Worm (Caenorhabditis elegans): ENCODE results near the gene mdt-27.

The mdt-27 gene

DNA sequence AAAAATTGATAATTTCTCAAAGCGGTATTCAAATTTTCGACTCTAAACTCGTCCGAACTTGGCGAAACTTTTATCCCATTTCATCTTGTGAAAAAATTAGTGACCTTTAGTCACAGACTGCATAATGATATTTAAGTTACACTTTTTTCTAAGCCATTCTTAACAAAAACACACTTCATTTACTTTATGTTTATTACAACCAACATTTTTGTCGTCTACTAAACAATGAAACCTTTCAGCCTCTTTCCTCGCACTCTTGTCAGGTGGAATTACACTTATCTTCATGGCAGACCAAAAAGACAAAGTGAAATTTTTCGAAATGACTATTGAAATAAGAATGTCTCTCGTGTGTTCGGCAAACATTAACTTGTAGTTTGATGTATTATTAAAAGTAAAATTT, 49.6 kb downstream of the mdt-27 start:
- TF ChIP-seq sea-1 (GFP tag; conservative IDR thresholded peaks at IDR 0.05) (no peak), tbx-11 (GFP tag; IDR thresholded peaks at IDR 0.05) (no peak), F13C5.2 (tag; optimal IDR thresholded peaks at IDR 0.05) (no peak), hmbx-1 (tag; optimal IDR thresholded peaks at IDR 0.05) (no peak), ets-7 (tag; optimal IDR thresholded peaks at IDR 0.05) (no peak), pes-1 (GFP tag; IDR thresholded peaks at IDR 0.05) (no peak), hnd-1 (tag; optimal IDR thresholded peaks at IDR 0.05) (no peak)

DNA sequence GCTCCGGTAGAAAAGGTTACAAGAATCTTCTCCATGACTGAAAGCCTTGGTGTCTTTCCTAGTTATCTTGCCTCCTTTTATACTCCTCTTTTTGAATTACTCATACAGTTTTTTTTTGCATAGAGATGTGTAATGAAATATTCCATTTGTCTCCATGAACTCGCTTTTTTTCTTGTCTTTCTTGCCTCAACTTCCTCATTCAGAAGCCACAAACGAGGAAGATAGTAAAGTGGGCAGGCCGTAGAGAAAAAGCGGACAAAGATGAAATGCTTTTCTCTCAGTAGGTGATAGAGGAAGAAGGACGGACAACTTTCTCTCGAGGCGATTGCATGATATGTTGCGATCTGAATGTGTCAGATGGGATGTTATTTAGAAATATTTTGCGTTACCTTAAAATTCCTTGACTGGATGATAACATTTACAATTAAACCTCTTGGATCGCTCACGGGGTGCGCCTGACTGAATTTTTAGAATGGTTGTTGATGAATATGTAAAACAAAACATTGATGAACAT, 50.4 kb downstream of the mdt-27 start, which contains the start of gene col-145:
Gene col-145 (minus strand): TSS at position 51 of the 514 bp plus-strand sequence.
- TF ChIP-seq ceh-36 (tag; optimal IDR thresholded peaks at IDR 0.05) (no peak), tbx-37 (GFP tag; conservative IDR thresholded peaks at IDR 0.05) (no peak), hmbx-1 (tag; optimal IDR thresholded peaks at IDR 0.05) (no peak), tbx-11 (GFP tag; IDR thresholded peaks at IDR 0.05) (no peak), aly-1 (tag; optimal IDR thresholded peaks at IDR 0.05) (no peak), hmg-4 (GFP tag; optimal IDR thresholded peaks at IDR 0.05) (no peak), ama-1 (optimal IDR thresholded peaks at IDR 0.05) (no peak), tra-4 (tag; optimal IDR thresholded peaks at IDR 0.05) (no peak), hnd-1 (tag; optimal IDR thresholded peaks at IDR 0.05) (no peak), F13C5.2 (tag; optimal IDR thresholded peaks at IDR 0.05) (no peak)

DNA sequence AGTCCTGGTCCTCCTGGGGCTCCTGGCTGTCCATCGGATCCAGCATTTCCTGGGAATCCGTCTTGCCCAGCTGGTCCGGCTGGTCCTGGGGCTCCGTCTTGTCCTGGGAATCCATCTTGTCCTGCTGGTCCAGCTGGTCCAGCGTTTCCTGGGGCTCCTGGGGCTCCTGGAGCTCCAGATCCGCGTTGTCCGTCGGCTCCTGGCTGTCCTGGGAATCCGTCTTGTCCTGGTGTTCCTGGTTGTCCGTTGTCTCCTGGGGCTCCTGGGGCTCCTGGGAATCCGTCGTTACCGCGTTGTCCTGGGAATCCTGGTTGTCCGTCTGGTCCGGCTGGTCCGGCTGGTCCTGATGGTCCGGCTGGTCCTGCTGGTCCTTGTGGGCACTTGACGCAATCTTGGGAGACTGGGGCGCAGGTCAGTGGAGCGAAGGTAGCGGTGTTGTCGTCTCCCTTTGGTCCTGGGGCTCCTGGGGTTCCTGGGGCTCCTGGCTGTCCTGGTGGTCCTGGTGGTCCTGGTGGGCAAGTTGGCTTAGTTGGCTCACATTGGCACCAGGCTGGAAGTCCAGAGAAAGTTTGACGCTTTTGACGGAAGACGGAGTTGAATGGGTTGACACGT, 51.2 kb downstream of the mdt-27 start:
- TF ChIP-seq ceh-13 (GFP tag; optimal IDR thresholded peaks at IDR 0.05) (no peak), ceh-36 (tag; optimal IDR thresholded peaks at IDR 0.05) (no peak), tbx-11 (GFP tag; IDR thresholded peaks at IDR 0.05) (no peak), sea-1 (GFP tag; conservative IDR thresholded peaks at IDR 0.05) (no peak), hmg-4 (GFP tag; optimal IDR thresholded peaks at IDR 0.05) (no peak), pes-1 (GFP tag; IDR thresholded peaks at IDR 0.05) (no peak), hmbx-1 (tag; optimal IDR thresholded peaks at IDR 0.05) (no peak), B0310.2 (tag; optimal IDR thresholded peaks at IDR 0.05) (no peak), F13C5.2 (tag; optimal IDR thresholded peaks at IDR 0.05) (no peak), scrt-1 (GFP tag; IDR thresholded peaks at IDR 0.05) (no peak), ets-7 (tag; optimal IDR thresholded peaks at IDR 0.05) (no peak), tra-4 (tag; optimal IDR thresholded peaks at IDR 0.05) (no peak), tbx-37 (GFP tag; conservative IDR thresholded peaks at IDR 0.05) (no peak), hnd-1 (tag; optimal IDR thresholded peaks at IDR 0.05) (no peak)

- TF ChIP-seq ceh-36 (tag; optimal IDR thresholded peaks at IDR 0.05) (no peak), flt-1 (GFP tag; IDR thresholded peaks at IDR 0.05) (no peak), hmbx-1 (tag; optimal IDR thresholded peaks at IDR 0.05) (no peak), F13C5.2 (tag; optimal IDR thresholded peaks at IDR 0.05) (no peak)
Observed at ce11 chrV:9160224-9160886, 53.1 kb downstream of the mdt-27 start, which contains the start of gene col-144. Gene col-144 (minus strand): TSS chrV:9160642.
